Worm (Caenorhabditis elegans) whole organism, midembryonic: ENCODE results near the gene kcc-3.

Experiments
- T22C8.4 ChIP-seq: fragments of 200-800 bp; sonication (Bioruptor generic); IDR thresholded peaks from 2 replicates; pipeline ENCODE4 v1.3.6; 2022; ENCODE audit warnings: missing genetic modification characterization, missing compliant biosample characterization
- cog-1 ChIP-seq: sonication (generic microtip); optimal IDR thresholded peaks from 2 replicates; lab custom pipeline; 2016; ENCODE audit warnings: missing genetic modification characterization, missing compliant biosample characterization
- flt-1 ChIP-seq: fragments of 200-800 bp; sonication (Bioruptor generic); IDR thresholded peaks from 2 replicates; pipeline ENCODE4 v1.3.6; 2022; ENCODE audit warnings: missing genetic modification characterization, missing compliant biosample characterization
- klf-2 ChIP-seq: fragments of 200-800 bp; sonication (Bioruptor generic); conservative IDR thresholded peaks from 2 replicates; pipeline ENCODE4 v1.3.6; 2022; ENCODE audit warnings: missing genetic modification reagents, missing genetic modification characterization, missing compliant biosample characterization
- med-1 ChIP-seq: sonication (generic microtip); optimal IDR thresholded peaks from 2 replicates; lab custom pipeline; 2017; ENCODE audit warnings: missing genetic modification characterization, mild to moderate bottlenecking, missing compliant biosample characterization, antibody characterized with exemption, missing genetic modification reagents; ENCODE audit not compliant: insufficient read depth
- ref-1 ChIP-seq: fragments of 200-800 bp; sonication (Bioruptor generic); conservative IDR thresholded peaks from 2 replicates; pipeline ENCODE4 v1.3.6; 2022; ENCODE audit warnings: missing genetic modification reagents, missing genetic modification characterization, missing compliant biosample characterization
- tab-1 ChIP-seq: fragments of 200-800 bp; sonication (Bioruptor generic); IDR thresholded peaks from 2 replicates; pipeline ENCODE4 v1.3.6; 2022; ENCODE audit warnings: missing genetic modification characterization, missing compliant biosample characterization
- ztf-23 ChIP-seq: fragments of 200-800 bp; sonication (Bioruptor generic); IDR thresholded peaks from 2 replicates; pipeline ENCODE4 v1.3.6; 2022; ENCODE audit warnings: missing genetic modification reagents, missing genetic modification characterization, missing compliant biosample characterization
- ztf-29 ChIP-seq: fragments of 200-800 bp; sonication (Bioruptor generic); IDR thresholded peaks from 2 replicates; pipeline ENCODE4 v1.3.6; 2022; ENCODE audit warnings: missing genetic modification reagents, missing genetic modification characterization, missing compliant biosample characterization

- no peak for TF ChIP-seq ztf-29 (GFP tag; lab: Robert Waterston, UW)
- TF ChIP-seq T22C8.4 (GFP tag; lab: Robert Waterston, UW): no peak
- no peak for TF ChIP-seq cog-1 (tag; lab: Kevin White, UChicago)
- TF ChIP-seq klf-2 (GFP tag; lab: Robert Waterston, UW): no peak
- no peak for TF ChIP-seq flt-1 (GFP tag; lab: Robert Waterston, UW)
- TF ChIP-seq ref-1 (GFP tag; lab: Robert Waterston, UW): no peak
- TF ChIP-seq tab-1 (GFP tag; lab: Robert Waterston, UW): no peak
- no peak for TF ChIP-seq ztf-23 (GFP tag; lab: Robert Waterston, UW)
- no peak for TF ChIP-seq med-1 (GFP tag; lab: Kevin White, UChicago)
Observed at ce11 chrII:7483009-7483408, 48.9 kb upstream of the kcc-3 start, which contains the start of gene cah-2.
